Fruit fly (Drosophila melanogaster) whole organism, embryonic: ENCODE data around the gene CG13012.

Experiments
- CG12155 ChIP-seq: fragments of 200-800 bp; sonication (Bioruptor generic); optimal IDR thresholded peaks from 3 replicates; lab custom pipeline; 2016; ENCODE audit warnings: missing biosample characterization, missing genetic modification characterization
- CG12744 ChIP-seq: fragments of 200-800 bp; sonication (Bioruptor generic); optimal IDR thresholded peaks from 2 replicates; lab custom pipeline; 2016; ENCODE audit warnings: missing biosample characterization, missing genetic modification characterization
- CG13287 ChIP-seq: fragments of 200-800 bp; sonication (Bioruptor generic); IDR thresholded peaks from 2 replicates; pipeline ENCODE4 v1.3.6; 2022; ENCODE audit warnings: missing biosample characterization, missing genetic modification characterization; ENCODE audit not compliant: partially characterized antibody
- CG1529 ChIP-seq: fragments of 200-800 bp; sonication (Bioruptor generic); optimal IDR thresholded peaks from 3 replicates; lab custom pipeline; 2018; ENCODE audit warnings: missing biosample characterization, missing genetic modification characterization
- CG15479 ChIP-seq: fragments of 200-800 bp; sonication (Bioruptor generic); optimal IDR thresholded peaks from 3 replicates; lab custom pipeline; 2019; ENCODE audit warnings: missing biosample characterization, mild to moderate bottlenecking, missing genetic modification characterization, moderate library complexity
- CG1603 ChIP-seq: fragments of 200-800 bp; sonication (Bioruptor generic); optimal IDR thresholded peaks from 2 replicates; lab custom pipeline; 2019; ENCODE audit warnings: missing biosample characterization, mild to moderate bottlenecking, missing genetic modification characterization, moderate library complexity
- CG17361 ChIP-seq: fragments of 200-800 bp; sonication (Bioruptor generic); IDR thresholded peaks from 3 replicates; pipeline ENCODE4 v1.3.6; 2022; ENCODE audit warnings: missing biosample characterization, missing genetic modification characterization
- CG2116 ChIP-seq: fragments of 200-800 bp; sonication (Bioruptor generic); optimal IDR thresholded peaks from 3 replicates; lab custom pipeline; 2018; ENCODE audit warnings: missing biosample characterization, mild to moderate bottlenecking, missing genetic modification characterization
- CG31441 ChIP-seq: fragments of 200-800 bp; sonication (Bioruptor generic); IDR thresholded peaks from 2 replicates; pipeline ENCODE4 v1.3.6; 2022; ENCODE audit warnings: missing biosample characterization, missing genetic modification characterization
- CG32772 ChIP-seq: fragments of 200-800 bp; sonication (Bioruptor generic); IDR thresholded peaks from 2 replicates; pipeline ENCODE4 v1.3.6; 2022; ENCODE audit warnings: missing biosample characterization, missing genetic modification characterization
- CG5953 ChIP-seq: fragments of 200-800 bp; sonication (Bioruptor generic); IDR thresholded peaks from 2 replicates; pipeline ENCODE4 v1.3.6; 2022; ENCODE audit warnings: missing biosample characterization, missing genetic modification characterization
- CG6175 ChIP-seq: fragments of 200-800 bp; sonication (Bioruptor generic); IDR thresholded peaks from 3 replicates; pipeline ENCODE4 v1.3.6; 2022; ENCODE audit warnings: missing biosample characterization, missing genetic modification characterization
- CG6854 ChIP-seq: fragments of 200-800 bp; sonication (Bioruptor generic); optimal IDR thresholded peaks from 3 replicates; lab custom pipeline; 2017; ENCODE audit warnings: missing biosample characterization, mild to moderate bottlenecking, missing genetic modification characterization
- CG7556 ChIP-seq: fragments of 200-800 bp; sonication (Bioruptor generic); optimal IDR thresholded peaks from 2 replicates; lab custom pipeline; 2017; ENCODE audit warnings: missing biosample characterization, mild to moderate bottlenecking, missing genetic modification characterization
- Chrac-16 ChIP-seq: fragments of 200-800 bp; sonication (Bioruptor generic); optimal IDR thresholded peaks from 3 replicates; lab custom pipeline; 2016; ENCODE audit warnings: missing biosample characterization, missing genetic modification characterization
- D19B ChIP-seq: fragments of 200-800 bp; sonication (Bioruptor generic); optimal IDR thresholded peaks from 2 replicates; lab custom pipeline; 2017; ENCODE audit warnings: missing biosample characterization, mild to moderate bottlenecking, missing genetic modification characterization
- Doc3 ChIP-seq: fragments of 200-800 bp; sonication (Bioruptor generic); IDR thresholded peaks from 3 replicates; pipeline ENCODE4 v1.3.6; 2022; ENCODE audit warnings: missing biosample characterization, missing genetic modification characterization; ENCODE audit not compliant: partially characterized antibody
- HHEX ChIP-seq: fragments of 200-800 bp; sonication (Bioruptor generic); optimal IDR thresholded peaks from 3 replicates; lab custom pipeline; 2017; ENCODE audit warnings: missing biosample characterization, mild to moderate bottlenecking, missing genetic modification characterization, missing genetic modification reagents
- HLH3B ChIP-seq: fragments of 200-800 bp; sonication (Bioruptor generic); IDR thresholded peaks from 2 replicates; pipeline ENCODE4 v1.3.6; 2022; ENCODE audit warnings: missing biosample characterization, missing genetic modification characterization
- HLH54F ChIP-seq: fragments of 200-800 bp; sonication (Bioruptor generic); optimal IDR thresholded peaks from 3 replicates; lab custom pipeline; 2016; ENCODE audit warnings: missing biosample characterization, missing genetic modification characterization
- Hsf ChIP-seq: fragments of 200-800 bp; sonication (Bioruptor generic); optimal IDR thresholded peaks from 3 replicates; lab custom pipeline; 2016; ENCODE audit warnings: missing biosample characterization, missing genetic modification characterization
- MBD-R2 ChIP-seq: fragments of 200-800 bp; sonication (Bioruptor generic); IDR thresholded peaks from 2 replicates; pipeline ENCODE4 v1.3.6; 2022; ENCODE audit warnings: missing biosample characterization, missing genetic modification characterization
- Med ChIP-seq: fragments of 200-800 bp; sonication (Bioruptor generic); peaks from one replicate; lab custom pipeline; 2016; ENCODE audit warnings: missing biosample characterization, missing genetic modification characterization, mild to moderate bottlenecking, inconsistent platforms, moderate library complexity
- Opbp ChIP-seq: fragments of 200-800 bp; sonication (Bioruptor generic); IDR thresholded peaks from 3 replicates; pipeline ENCODE4 v1.3.6; 2022; ENCODE audit warnings: missing biosample characterization, missing genetic modification characterization; ENCODE audit not compliant: partially characterized antibody
- Rfx ChIP-seq: fragments of 200-800 bp; sonication (Bioruptor generic); IDR thresholded peaks from 2 replicates; pipeline ENCODE4 v1.3.6; 2022; ENCODE audit warnings: missing biosample characterization, missing genetic modification characterization
- Scr ChIP-seq: fragments of 200-800 bp; sonication (Bioruptor generic); IDR thresholded peaks from 2 replicates; pipeline ENCODE4 v1.3.6; 2022; ENCODE audit warnings: missing biosample characterization, missing genetic modification characterization; ENCODE audit not compliant: partially characterized antibody
- Taf1 ChIP-seq: fragments of 200-800 bp; sonication (Bioruptor generic); IDR thresholded peaks from 2 replicates; pipeline ENCODE4 v1.3.6; 2022; ENCODE audit warnings: missing biosample characterization, missing genetic modification characterization
- ash1 ChIP-seq: fragments of 200-800 bp; sonication (Bioruptor generic); optimal IDR thresholded peaks from 2 replicates; lab custom pipeline; 2018; ENCODE audit warnings: missing biosample characterization, mild to moderate bottlenecking, missing genetic modification characterization
- cad ChIP-seq: fragments of >200 bp; optimal IDR thresholded peaks from 2 replicates; lab custom pipeline; 2017; ENCODE audit warnings: missing biosample characterization, missing genetic modification characterization
- chinmo ChIP-seq: fragments of 200-800 bp; sonication (Bioruptor generic); IDR thresholded peaks from 4 replicates; pipeline ENCODE4 v1.3.6; 2022; ENCODE audit warnings: missing biosample characterization, missing genetic modification characterization; ENCODE audit not compliant: partially characterized antibody
- croc ChIP-seq: fragments of 200-800 bp; sonication (Bioruptor generic); conservative IDR thresholded peaks from 3 replicates; pipeline ENCODE4 v1.3.6; 2022; ENCODE audit warnings: missing biosample characterization, missing genetic modification characterization
- hb ChIP-seq: fragments of 200-800 bp; sonication (Bioruptor generic); IDR thresholded peaks from 3 replicates; pipeline ENCODE4 v1.3.6; 2022; ENCODE audit warnings: missing biosample characterization, missing genetic modification characterization; ENCODE audit not compliant: partially characterized antibody
- hkb ChIP-seq, 2 experiments: fragments of 200-800 bp in 1 of 2; fragments of >200 bp in 1 of 2; sonication (Bioruptor generic) in 1 of 2; IDR thresholded peaks in 1 of 2; optimal IDR thresholded peaks in 1 of 2; 2 replicates each; pipeline versions ENCODE4 v1.3.6 to Lab custom; 2017 to 2022; ENCODE audit warnings: missing biosample characterization in 1 of 2, missing genetic modification characterization in 1 of 2
- hth ChIP-seq: fragments of >200 bp; optimal IDR thresholded peaks from 2 replicates; lab custom pipeline; 2017; ENCODE audit warnings: inconsistent platforms
- insv ChIP-seq, 2 experiments: fragments of 200-800 bp; sonication (Bioruptor generic); optimal IDR thresholded peaks; 3 replicates each; lab custom pipeline; 2016 to 2018; ENCODE audit warnings: missing biosample characterization in 2 of 2, missing genetic modification characterization in 2 of 2
- lov ChIP-seq, 2 experiments: fragments of 200-800 bp in 1 of 2; fragments of >200 bp in 1 of 2; sonication (Bioruptor generic) in 1 of 2; IDR thresholded peaks in 1 of 2; optimal IDR thresholded peaks in 1 of 2; 2 replicates in 1 of 2; 3 replicates in 1 of 2; pipeline versions ENCODE4 v1.3.6 to Lab custom; 2017 to 2022; ENCODE audit warnings: missing biosample characterization in 1 of 2, missing genetic modification characterization in 1 of 2
- pb ChIP-seq: fragments of 200-800 bp; sonication (Bioruptor generic); optimal IDR thresholded peaks from 3 replicates; lab custom pipeline; 2016; ENCODE audit warnings: missing biosample characterization, missing genetic modification characterization
- pita ChIP-seq: fragments of 200-800 bp; sonication (Bioruptor generic); optimal IDR thresholded peaks from 2 replicates; lab custom pipeline; 2017; ENCODE audit warnings: missing biosample characterization, mild to moderate bottlenecking, missing genetic modification characterization
- sens ChIP-seq: fragments of 200-800 bp; sonication (Bioruptor generic); peaks from one replicate; lab custom pipeline; 2016; ENCODE audit warnings: missing biosample characterization, missing genetic modification characterization
- sr ChIP-seq: fragments of 200-800 bp; sonication (Bioruptor generic); IDR thresholded peaks from 3 replicates; pipeline ENCODE4 v1.3.6; 2022; ENCODE audit warnings: missing biosample characterization, missing genetic modification characterization
- ttk ChIP-seq: fragments of 200-800 bp; sonication (Bioruptor generic); IDR thresholded peaks from 2 replicates; pipeline ENCODE4 v2.1.2; 2022; ENCODE audit warnings: missing biosample characterization, missing genetic modification characterization
- unc-4 ChIP-seq: fragments of 200-800 bp; sonication (Bioruptor generic); IDR thresholded peaks from 2 replicates; pipeline ENCODE4 v1.3.6; 2022; ENCODE audit warnings: missing biosample characterization, missing genetic modification characterization; ENCODE audit not compliant: partially characterized antibody
- wek ChIP-seq: fragments of 200-800 bp; sonication (Bioruptor generic); optimal IDR thresholded peaks from 3 replicates; lab custom pipeline; 2018; ENCODE audit warnings: missing biosample characterization, mild to moderate bottlenecking, missing genetic modification characterization, moderate library complexity

Gene CG13012

dm6 chrX:16621462-16621861, 55.1 kb downstream of the CG13012 start, which contains the start of gene CG9782 (continued):
- TF ChIP-seq HLH54F (no peak), CG6175 (GFP tag; lab: Robert Waterston, UW) (peak; percentile 91), CG31441 (no peak), pita (GFP tag; lab: Kevin White, UChicago) (no peak), CG32772 (no peak), HLH3B (GFP tag; lab: Robert Waterston, UW) (no peak), CG12155 (GFP tag; lab: Kevin White, UChicago) (no peak), CG5953 (GFP tag; lab: Robert Waterston, UW) (no peak), CG15479 (GFP tag; lab: Kevin White, UChicago) (no peak), Rfx (0 out of 2 replicates have a peak, but pooled peaks have one; percentile 21), hth (lab: Kevin White, UChicago) (no peak), wek (GFP tag; lab: Kevin White, UChicago) (no peak), pb (GFP tag; lab: Kevin White, UChicago) (no peak), ash1 (GFP tag; lab: Kevin White, UChicago) (no peak), hkb (optimal IDR thresholded peaks at IDR 0.05; lab: Kevin White, UChicago) (no peak), hkb (GFP tag; IDR thresholded peaks at IDR 0.05; lab: Robert Waterston, UW) (no peak), Doc3 (no peak), unc-4 (0 out of 2 replicates have a peak, but pooled peaks have one; percentile 16), CG12744 (no peak), chinmo (GFP tag; lab: Robert Waterston, UW) (peak; percentile 92), Hsf (no peak), CG17361 (GFP tag; lab: Robert Waterston, UW) (no peak), cad (GFP tag; lab: Kevin White, UChicago) (no peak), Taf1 (GFP tag; lab: Robert Waterston, UW) (no peak), MBD-R2 (GFP tag; lab: Robert Waterston, UW) (0 out of 2 replicates have a peak, but pooled peaks have one; percentile 10), D19B (GFP tag; lab: Kevin White, UChicago) (no peak), hb (no peak), sens (GFP tag; lab: Kevin White, UChicago) (no peak), CG13287 (GFP tag; lab: Robert Waterston, UW) (peak; percentile 18; the same call in 1 of the 2 replicates), lov (optimal IDR thresholded peaks at IDR 0.05; lab: Kevin White, UChicago) (no peak), lov (GFP tag; IDR thresholded peaks at IDR 0.05; lab: Robert Waterston, UW) (no peak), HHEX (GFP tag; lab: Kevin White, UChicago) (no peak), CG1603 (tag; lab: Kevin White, UChicago) (no peak), ttk (GFP tag; lab: Robert Waterston, UW) (no peak), croc (no peak), CG2116 (no peak), Med (GFP tag; lab: Kevin White, UChicago) (peak; percentile 13), sr (peak; percentile 72), Scr (GFP tag; lab: Robert Waterston, UW) (no peak), CG6854 (GFP tag; lab: Kevin White, UChicago) (no peak), Opbp (peak; percentile 47; the same call in 1 of the 3 replicates), Chrac-16 (GFP tag; lab: Kevin White, UChicago) (no peak), insv (GFP tag; optimal IDR thresholded peaks at IDR 0.05; lab: Kevin White, UChicago) (no peak), CG1529 (GFP tag; lab: Kevin White, UChicago) (no peak), CG7556 (no peak)
